Fruit fly (Drosophila melanogaster) whole organism, adult: ENCODE results near the gene CG14085.
A peak's percentile ranks its signal among the peaks of the same experiment; 100 is the strongest.

Source experiments
- CG33017 ChIP-seq: fragments of 200-800 bp; sonication (Bioruptor generic); optimal IDR thresholded peaks from 2 replicates; lab custom pipeline; 2018; ENCODE audit warnings: missing biosample characterization, mild to moderate bottlenecking, missing genetic modification characterization, moderate library complexity
- CG5204 ChIP-seq: fragments of 200-800 bp; sonication (Bioruptor generic); optimal IDR thresholded peaks from 2 replicates; lab custom pipeline; 2016; ENCODE audit warnings: missing biosample characterization, missing genetic modification characterization
- CG7045 ChIP-seq: fragments of 200-800 bp; sonication (Bioruptor generic); optimal IDR thresholded peaks from 2 replicates; lab custom pipeline; 2017; ENCODE audit warnings: missing biosample characterization, mild to moderate bottlenecking, missing genetic modification characterization
- CG7101 ChIP-seq: fragments of 200-800 bp; sonication (Bioruptor generic); optimal IDR thresholded peaks from 2 replicates; lab custom pipeline; 2018; ENCODE audit warnings: missing biosample characterization, mild to moderate bottlenecking, missing genetic modification characterization, moderate library complexity
- Clk ChIP-seq: fragments of 200-800 bp; sonication (Bioruptor generic); optimal IDR thresholded peaks from 2 replicates; lab custom pipeline; 2017; ENCODE audit warnings: missing biosample characterization, missing genetic modification characterization
- Crg-1 ChIP-seq: fragments of 200-800 bp; sonication (Bioruptor generic); optimal IDR thresholded peaks from 2 replicates; lab custom pipeline; 2016; ENCODE audit warnings: missing biosample characterization, missing genetic modification characterization
- Mnt ChIP-seq: fragments of 200-800 bp; sonication (Bioruptor generic); optimal IDR thresholded peaks from 2 replicates; lab custom pipeline; 2016; ENCODE audit warnings: missing biosample characterization, mild to moderate bottlenecking, missing genetic modification characterization
- cic ChIP-seq: fragments of 200-800 bp; sonication (Bioruptor generic); optimal IDR thresholded peaks from 2 replicates; lab custom pipeline; 2017; ENCODE audit warnings: missing biosample characterization, mild to moderate bottlenecking, missing genetic modification characterization, moderate library complexity
- cnc ChIP-seq, 2 experiments: fragments of >200 bp; optimal IDR thresholded peaks; 2 replicates each; lab custom pipeline; 2017
- kay ChIP-seq: fragments of 200-800 bp; sonication (Bioruptor generic); peaks from one replicate; lab custom pipeline; 2016; ENCODE audit warnings: missing biosample characterization, missing genetic modification characterization, borderline replicate concordance
- ovo ChIP-seq: fragments of 200-800 bp; sonication (Bioruptor generic); optimal IDR thresholded peaks from 2 replicates; lab custom pipeline; 2016; ENCODE audit warnings: missing biosample characterization, missing genetic modification characterization

dm6 chr3L:19268720-19269401, at the start of gene CG14085, which contains the start of gene Aldh7A1:
- no peak for TF ChIP-seq CG7045 (GFP tag; lab: Kevin White, UChicago)
- peak; percentile 27 for TF ChIP-seq CG5204
- no peak for TF ChIP-seq kay (GFP tag; lab: Kevin White, UChicago)
- no peak for TF ChIP-seq cnc (optimal IDR thresholded peaks at IDR 0.05; lab: Kevin White, UChicago)
- TF ChIP-seq CG7101 (tag; lab: Kevin White, UChicago), result peak; percentile 2
- TF ChIP-seq CG33017 (tag; lab: Kevin White, UChicago), result no peak
- TF ChIP-seq Mnt, result peak; percentile 49
- TF ChIP-seq Clk (GFP tag; lab: Kevin White, UChicago), result no peak
- no peak for TF ChIP-seq ovo
- TF ChIP-seq cic, result peak; percentile 55
- TF ChIP-seq Crg-1 (GFP tag; lab: Kevin White, UChicago), result peak; percentile 11
